Worm (Caenorhabditis elegans) whole organism, L2 larva: Measurements from ENCODE around the gene F23H11.5.

Experiments
- C34F6.9 ChIP-seq: fragments of 150-350 bp; optimal IDR thresholded peaks from 2 replicates; lab custom pipeline; 2014; ENCODE audit warnings: missing biosample characterization, missing genetic modification characterization
- F13H6.1 ChIP-seq: sonication (generic microtip); optimal IDR thresholded peaks from 2 replicates; lab custom pipeline; 2016; ENCODE audit warnings: missing genetic modification characterization, missing compliant biosample characterization
- R02D3.7 ChIP-seq: fragments of 150-350 bp; optimal IDR thresholded peaks from 2 replicates; lab custom pipeline; 2014; ENCODE audit warnings: missing biosample characterization, missing genetic modification characterization
- alr-1 ChIP-seq: fragments of 150-350 bp; optimal IDR thresholded peaks from 2 replicates; lab custom pipeline; 2014; ENCODE audit warnings: missing biosample characterization, missing genetic modification characterization
- aly-2 ChIP-seq: fragments of 150-350 bp; optimal IDR thresholded peaks from 2 replicates; lab custom pipeline; 2014; ENCODE audit warnings: missing biosample characterization, missing genetic modification characterization
- ama-1 ChIP-seq: fragments of 150-350 bp; optimal IDR thresholded peaks from 2 replicates; lab custom pipeline; 2018; ENCODE audit warnings: inconsistent platforms
- blmp-1 ChIP-seq: sonication (generic microtip); optimal IDR thresholded peaks from 2 replicates; lab custom pipeline; 2017; ENCODE audit warnings: missing genetic modification characterization, mild to moderate bottlenecking, missing compliant biosample characterization, antibody characterized with exemption, moderate library complexity; ENCODE audit not compliant: insufficient read depth
- ceh-16 ChIP-seq: fragments of 150-350 bp; optimal IDR thresholded peaks from 2 replicates; lab custom pipeline; 2014; ENCODE audit warnings: missing biosample characterization, missing genetic modification characterization
- ceh-82 ChIP-seq: fragments of 150-350 bp; optimal IDR thresholded peaks from 2 replicates; lab custom pipeline; 2014; ENCODE audit warnings: missing biosample characterization, missing genetic modification characterization
- crh-2 ChIP-seq: sonication (generic microtip); optimal IDR thresholded peaks from 2 replicates; lab custom pipeline; 2017; ENCODE audit warnings: missing biosample characterization, missing genetic modification characterization
- dmd-4 ChIP-seq: sonication (generic microtip); optimal IDR thresholded peaks from 2 replicates; lab custom pipeline; 2017; ENCODE audit warnings: missing biosample characterization, missing genetic modification characterization
- egl-27 ChIP-seq: sonication (generic microtip); optimal IDR thresholded peaks from 3 replicates; lab custom pipeline; 2017; ENCODE audit warnings: missing biosample characterization, missing genetic modification reagents, missing genetic modification characterization
- elt-1 ChIP-seq: fragments of 150-350 bp; optimal IDR thresholded peaks from 2 replicates; lab custom pipeline; 2014; ENCODE audit warnings: missing biosample characterization, missing genetic modification characterization
- elt-3 ChIP-seq: sonication (generic microtip); optimal IDR thresholded peaks from 2 replicates; lab custom pipeline; 2017; ENCODE audit warnings: missing biosample characterization, missing genetic modification characterization
- fos-1 ChIP-seq: fragments of 150-350 bp; optimal IDR thresholded peaks from 2 replicates; lab custom pipeline; 2014; ENCODE audit warnings: missing biosample characterization, missing genetic modification characterization
- gmeb-1 ChIP-seq: fragments of 150-350 bp; optimal IDR thresholded peaks from 2 replicates; lab custom pipeline; 2014; ENCODE audit warnings: missing biosample characterization, missing genetic modification characterization
- lin-13 ChIP-seq: fragments of 150-350 bp; optimal IDR thresholded peaks from 2 replicates; lab custom pipeline; 2014; ENCODE audit warnings: missing biosample characterization, missing genetic modification reagents, missing genetic modification characterization
- lin-39 ChIP-seq: fragments of 150-350 bp; optimal IDR thresholded peaks from 2 replicates; lab custom pipeline; 2014; ENCODE audit warnings: missing biosample characterization, missing genetic modification reagents, missing genetic modification characterization
- lsy-2 ChIP-seq, 2 experiments: fragments of 150-350 bp in 1 of 2; sonication (generic microtip) in 1 of 2; optimal IDR thresholded peaks; 2 replicates each; lab custom pipeline; 2014 to 2017; ENCODE audit warnings: missing biosample characterization in 2 of 2, missing genetic modification characterization in 2 of 2
- mab-5 ChIP-seq: fragments of 150-350 bp; optimal IDR thresholded peaks from 2 replicates; lab custom pipeline; 2014; ENCODE audit warnings: missing biosample characterization, missing genetic modification characterization
- mbf-1 ChIP-seq: sonication (generic microtip); optimal IDR thresholded peaks from 2 replicates; lab custom pipeline; 2017; ENCODE audit warnings: missing biosample characterization, missing genetic modification characterization
- mdl-1 ChIP-seq, 2 experiments: fragments of 150-350 bp in 1 of 2; sonication (generic microtip) in 1 of 2; optimal IDR thresholded peaks; 2 replicates each; lab custom pipeline; 2017; ENCODE audit warnings: missing biosample characterization in 2 of 2, missing genetic modification characterization in 2 of 2
- nhr-10 ChIP-seq: sonication (generic microtip); optimal IDR thresholded peaks from 2 replicates; lab custom pipeline; 2017; ENCODE audit warnings: missing biosample characterization, missing genetic modification characterization
- nhr-11 ChIP-seq: fragments of 150-350 bp; optimal IDR thresholded peaks from 2 replicates; lab custom pipeline; 2014; ENCODE audit warnings: missing biosample characterization, missing genetic modification characterization
- nhr-129 ChIP-seq: fragments of 150-350 bp; optimal IDR thresholded peaks from 2 replicates; lab custom pipeline; 2014; ENCODE audit warnings: missing biosample characterization, missing genetic modification characterization
- nhr-21 ChIP-seq: fragments of 150-350 bp; optimal IDR thresholded peaks from 2 replicates; lab custom pipeline; 2014; ENCODE audit warnings: missing biosample characterization, missing genetic modification characterization
- nhr-23 ChIP-seq: fragments of 150-350 bp; optimal IDR thresholded peaks from 2 replicates; lab custom pipeline; 2014; ENCODE audit warnings: missing biosample characterization, missing genetic modification reagents, missing genetic modification characterization
- nhr-237 ChIP-seq: fragments of 150-350 bp; optimal IDR thresholded peaks from 2 replicates; lab custom pipeline; 2014; ENCODE audit warnings: missing biosample characterization, missing genetic modification characterization
- nhr-25 ChIP-seq: fragments of 150-350 bp; sonication (generic microtip); optimal IDR thresholded peaks from 3 replicates; lab custom pipeline; 2014; ENCODE audit warnings: missing biosample characterization, missing genetic modification characterization
- nhr-6 ChIP-seq: fragments of 150-350 bp; optimal IDR thresholded peaks from 2 replicates; lab custom pipeline; 2014; ENCODE audit warnings: missing biosample characterization, missing genetic modification characterization
- nhr-77 ChIP-seq: fragments of 150-350 bp; optimal IDR thresholded peaks from 2 replicates; lab custom pipeline; 2014; ENCODE audit warnings: missing biosample characterization, missing genetic modification characterization
- peb-1 ChIP-seq: fragments of 150-350 bp; optimal IDR thresholded peaks from 2 replicates; lab custom pipeline; 2014; ENCODE audit warnings: missing biosample characterization, missing genetic modification characterization
- sem-4 ChIP-seq: fragments of 150-350 bp; optimal IDR thresholded peaks from 2 replicates; lab custom pipeline; 2014; ENCODE audit warnings: missing biosample characterization, missing genetic modification reagents, missing genetic modification characterization
- sma-3 ChIP-seq: sonication (generic microtip); optimal IDR thresholded peaks from 2 replicates; lab custom pipeline; 2016; ENCODE audit warnings: missing genetic modification reagents, missing genetic modification characterization, missing compliant biosample characterization
- snpc-4 ChIP-seq: fragments of 150-350 bp; optimal IDR thresholded peaks from 2 replicates; lab custom pipeline; 2014; ENCODE audit warnings: missing biosample characterization, missing genetic modification characterization
- unc-39 ChIP-seq: fragments of 150-350 bp; optimal IDR thresholded peaks from 2 replicates; lab custom pipeline; 2014; ENCODE audit warnings: missing biosample characterization, missing genetic modification characterization
- unc-55 ChIP-seq: fragments of 150-350 bp; sonication (generic microtip); optimal IDR thresholded peaks from 3 replicates; lab custom pipeline; 2014; ENCODE audit warnings: missing biosample characterization, missing genetic modification reagents, missing genetic modification characterization
- zag-1 ChIP-seq: fragments of 150-350 bp; optimal IDR thresholded peaks from 2 replicates; lab custom pipeline; 2014; ENCODE audit warnings: missing biosample characterization, missing genetic modification characterization
- ztf-11 ChIP-seq: sonication (generic microtip); optimal IDR thresholded peaks from 2 replicates; lab custom pipeline; 2017; ENCODE audit warnings: missing biosample characterization, missing genetic modification characterization
- ztf-4 ChIP-seq: fragments of 150-350 bp; optimal IDR thresholded peaks from 2 replicates; lab custom pipeline; 2014; ENCODE audit warnings: missing biosample characterization, missing genetic modification characterization

Gene F23H11.5

DNA sequence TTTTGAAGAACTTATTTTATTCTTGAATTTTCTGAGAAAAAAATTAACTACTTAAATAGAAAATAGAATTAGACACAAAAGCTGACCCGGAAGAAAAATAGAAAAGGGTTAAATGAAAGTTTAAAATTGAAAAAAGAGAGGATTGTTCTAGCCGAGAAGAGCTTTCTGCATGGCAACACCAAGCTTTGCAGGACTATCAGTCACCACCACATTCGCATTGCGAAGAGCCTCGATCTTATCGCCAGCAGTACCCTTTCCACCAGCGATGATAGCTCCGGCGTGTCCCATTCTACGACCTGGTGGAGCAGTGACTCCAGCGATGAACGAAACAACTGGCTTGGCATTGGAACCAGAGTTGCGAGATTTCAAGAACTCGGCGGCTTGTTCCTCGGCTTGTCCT is 10.3 kb downstream of the F23H11.5 start:
- TF ChIP-seq egl-27 (tag; lab: Kevin White, UChicago) (no peak), nhr-23 (tag; lab: Kevin White, UChicago) (no peak), nhr-6 (no peak), R02D3.7 (tag; lab: Kevin White, UChicago) (no peak), lsy-2 (tag; optimal IDR thresholded peaks at IDR 0.05; lab: Kevin White, UChicago) (no peak)

DNA sequence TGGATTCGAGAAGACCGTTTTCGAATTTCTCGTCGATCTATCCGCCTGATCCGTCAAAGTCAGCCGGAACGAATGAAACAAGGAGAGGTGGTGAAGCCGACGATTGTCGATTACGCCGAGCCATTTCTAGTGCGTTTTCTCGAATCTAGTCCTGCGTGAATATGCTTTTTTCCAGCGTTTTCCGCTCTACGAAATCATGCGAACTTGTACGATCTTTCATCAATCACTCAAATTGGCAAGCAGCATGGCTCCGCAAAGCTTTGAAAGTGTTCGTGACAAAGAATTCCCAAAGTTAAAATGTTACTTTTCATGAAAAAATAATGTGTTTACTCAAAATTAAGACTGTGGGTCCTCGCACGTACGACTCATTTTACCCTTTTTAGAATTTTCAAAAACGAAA is 13.5 kb downstream of the F23H11.5 start:
- TF ChIP-seq sem-4 (no peak), snpc-4 (tag; lab: Kevin White, UChicago) (no peak), ceh-82 (tag; lab: Kevin White, UChicago) (no peak), aly-2 (tag; lab: Kevin White, UChicago) (no peak), lin-39 (tag; lab: Kevin White, UChicago) (no peak), unc-39 (tag; lab: Kevin White, UChicago) (no peak), C34F6.9 (tag; lab: Kevin White, UChicago) (no peak), lin-13 (GFP tag; lab: Kevin White, UChicago) (no peak)

DNA sequence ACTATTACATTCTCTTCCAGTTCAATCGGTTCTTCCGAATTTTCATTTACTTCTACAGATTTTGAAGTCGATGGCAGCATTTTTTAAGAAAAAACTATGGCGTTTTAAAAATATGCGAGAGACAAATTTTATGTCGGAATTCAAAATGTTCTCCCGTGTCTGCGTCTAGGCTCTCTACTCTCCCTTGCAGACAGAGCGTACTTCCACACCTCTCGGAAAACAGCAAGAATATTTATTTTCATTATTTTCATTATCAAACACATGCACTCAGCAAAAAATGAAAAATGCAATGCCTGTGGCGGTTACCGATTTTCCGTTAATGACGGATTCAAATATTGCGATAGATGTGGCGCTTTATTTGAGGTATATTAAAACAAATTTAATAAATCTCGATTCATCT is 14.9 kb downstream of the F23H11.5 start, which contains the start of the genes ztf-18 and F23H11.2:
ztf-18 (minus strand) TSS at position 188 of the 400 bp plus-strand sequence.
F23H11.2 (plus strand) TSS at position 223 of the 400 bp plus-strand sequence.
- TF ChIP-seq snpc-4 (tag; lab: Kevin White, UChicago) (no peak), sem-4 (peak; percentile 50)

DNA sequence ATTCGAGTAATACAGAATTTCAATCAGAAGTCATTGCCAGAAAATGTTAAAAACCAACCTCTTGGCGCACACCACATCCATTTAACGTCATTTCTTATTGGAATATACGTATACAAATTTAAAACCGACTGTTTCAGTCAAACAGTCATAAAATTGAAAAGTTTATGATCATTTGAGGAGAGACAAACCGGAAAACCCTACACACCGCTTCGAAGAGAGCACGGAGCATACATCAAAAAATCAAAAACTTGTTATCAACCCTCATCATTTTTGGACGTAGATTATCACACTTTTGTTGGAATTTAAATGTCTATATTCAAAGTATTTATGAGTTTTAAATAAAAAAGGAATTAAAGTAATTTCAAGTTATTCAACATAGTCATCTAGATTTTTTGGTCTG is 19.4 kb downstream of the F23H11.5 start, which contains the start of gene T24C4.10:
T24C4.10 (minus strand) TSS at position 230 of the 400 bp plus-strand sequence.
- TF ChIP-seq fos-1 (tag; lab: Kevin White, UChicago) (peak; percentile 71), nhr-237 (tag; lab: Kevin White, UChicago) (no peak), zag-1 (tag; lab: Kevin White, UChicago) (no peak)

DNA sequence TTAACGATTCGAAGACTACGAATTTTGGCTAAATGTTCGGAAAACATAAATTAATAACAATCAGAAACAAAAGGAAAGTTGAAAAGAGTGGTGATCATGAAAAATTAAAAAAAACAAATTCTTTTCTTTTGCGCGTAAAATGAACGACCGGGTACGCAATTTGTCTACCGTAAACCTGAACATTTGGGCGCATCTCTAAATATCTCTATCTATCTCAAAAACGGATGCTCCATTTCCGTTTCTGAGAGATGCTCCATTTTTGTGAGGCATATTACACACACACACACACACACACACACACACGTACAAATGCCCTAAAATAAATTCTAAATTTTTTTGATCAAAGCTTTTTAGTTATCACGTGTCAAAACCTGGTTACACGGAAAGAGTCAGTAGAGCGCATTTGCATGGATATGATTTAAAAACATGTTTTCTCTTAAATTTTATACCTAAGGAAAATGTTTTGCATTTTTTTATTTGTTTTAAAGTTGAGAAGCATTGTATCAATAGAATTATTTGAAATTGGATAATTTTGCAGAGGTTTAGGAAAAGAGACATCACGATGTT is 21.3 kb downstream of the F23H11.5 start:
- TF ChIP-seq unc-55: peak; percentile 11
- peak; percentile 64 for TF ChIP-seq C34F6.9 (tag; lab: Kevin White, UChicago)
- TF ChIP-seq nhr-25 (tag; lab: Kevin White, UChicago): no peak
- no peak for TF ChIP-seq mdl-1 (tag; optimal IDR thresholded peaks at IDR 0.05; lab: Kevin White, UChicago)
- no peak for TF ChIP-seq ceh-82 (tag; lab: Kevin White, UChicago)
- no peak for TF ChIP-seq nhr-6
- TF ChIP-seq lsy-2 (tag; optimal IDR thresholded peaks at IDR 0.05; lab: Kevin White, UChicago): peak in 1 of 2 experiments; percentile 69

DNA sequence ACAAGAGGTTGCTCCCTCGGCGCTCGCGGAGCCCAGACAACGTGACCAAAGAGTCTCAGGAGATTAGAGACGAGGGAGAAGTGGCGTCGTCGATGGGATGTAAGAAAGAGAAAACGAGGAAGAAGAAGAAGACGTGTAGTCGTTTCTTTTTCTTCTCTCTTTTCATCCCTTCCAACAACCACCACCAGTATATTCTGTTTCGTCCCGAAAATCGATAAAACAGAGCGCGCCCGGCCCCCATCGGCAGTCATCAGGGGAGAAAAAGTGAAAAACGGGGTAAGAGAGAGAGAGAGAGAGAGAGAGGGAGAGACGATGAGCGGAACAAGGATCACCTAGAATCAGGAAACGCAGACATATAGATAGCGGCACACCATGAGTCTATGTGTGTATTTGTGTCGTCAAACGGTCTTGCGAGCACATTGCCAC is 22.5 kb downstream of the F23H11.5 start:
- peak; percentile 53 for TF ChIP-seq nhr-6
- TF ChIP-seq ztf-11: no peak
- no peak for TF ChIP-seq ceh-16 (tag; lab: Kevin White, UChicago)
- TF ChIP-seq F13H6.1 (tag; lab: Kevin White, UChicago): peak; percentile 72
- peak; percentile 90 for TF ChIP-seq crh-2 (tag; lab: Kevin White, UChicago)
- TF ChIP-seq blmp-1 (tag; lab: Kevin White, UChicago): peak; percentile 80
- no peak for TF ChIP-seq peb-1 (tag; lab: Kevin White, UChicago)
- peak; percentile 40 for TF ChIP-seq sma-3 (GFP tag; lab: Kevin White, UChicago)
- no peak for TF ChIP-seq nhr-11 (tag; lab: Kevin White, UChicago)
- no peak for TF ChIP-seq snpc-4 (tag; lab: Kevin White, UChicago)
- TF ChIP-seq gmeb-1 (tag; lab: Kevin White, UChicago): peak; percentile 53
- TF ChIP-seq lin-39 (tag; lab: Kevin White, UChicago): no peak
- TF ChIP-seq mbf-1 (tag; lab: Kevin White, UChicago): no peak
- no peak for TF ChIP-seq dmd-4
- no peak for TF ChIP-seq nhr-77 (tag; lab: Kevin White, UChicago)
- TF ChIP-seq unc-55: peak; percentile 93
- TF ChIP-seq R02D3.7 (tag; lab: Kevin White, UChicago): no peak
- no peak for TF ChIP-seq nhr-237 (tag; lab: Kevin White, UChicago)
- TF ChIP-seq alr-1 (tag; lab: Kevin White, UChicago): no peak
- TF ChIP-seq ceh-82 (tag; lab: Kevin White, UChicago): no peak
- no peak for TF ChIP-seq aly-2 (tag; lab: Kevin White, UChicago)
- TF ChIP-seq fos-1 (tag; lab: Kevin White, UChicago): peak; percentile 43
- no peak for TF ChIP-seq elt-1 (tag; lab: Kevin White, UChicago)
- TF ChIP-seq nhr-10 (tag; lab: Kevin White, UChicago): no peak
- no peak for TF ChIP-seq ama-1 (lab: Kevin White, UChicago)
- TF ChIP-seq ztf-4: peak; percentile 23
- TF ChIP-seq unc-39 (tag; lab: Kevin White, UChicago): no peak
- peak; percentile 28 for TF ChIP-seq zag-1 (tag; lab: Kevin White, UChicago)
- peak; percentile 26 for TF ChIP-seq nhr-21
- peak; percentile 55 for TF ChIP-seq lin-13 (GFP tag; lab: Kevin White, UChicago)
- no peak for TF ChIP-seq elt-3
- TF ChIP-seq nhr-23 (tag; lab: Kevin White, UChicago): no peak
- TF ChIP-seq C34F6.9 (tag; lab: Kevin White, UChicago): peak; percentile 79
- TF ChIP-seq nhr-129 (tag; lab: Kevin White, UChicago): peak; percentile 73
- TF ChIP-seq sem-4: peak; percentile 68
- TF ChIP-seq mdl-1 (tag; optimal IDR thresholded peaks at IDR 0.05; lab: Kevin White, UChicago): peak; percentile 12 to 72
- peak; percentile 72 for TF ChIP-seq mab-5 (tag; lab: Kevin White, UChicago)
